Fruit fly (Drosophila melanogaster): ENCODE measurements around the gene CG4098.

The CG4098 gene

DNA sequence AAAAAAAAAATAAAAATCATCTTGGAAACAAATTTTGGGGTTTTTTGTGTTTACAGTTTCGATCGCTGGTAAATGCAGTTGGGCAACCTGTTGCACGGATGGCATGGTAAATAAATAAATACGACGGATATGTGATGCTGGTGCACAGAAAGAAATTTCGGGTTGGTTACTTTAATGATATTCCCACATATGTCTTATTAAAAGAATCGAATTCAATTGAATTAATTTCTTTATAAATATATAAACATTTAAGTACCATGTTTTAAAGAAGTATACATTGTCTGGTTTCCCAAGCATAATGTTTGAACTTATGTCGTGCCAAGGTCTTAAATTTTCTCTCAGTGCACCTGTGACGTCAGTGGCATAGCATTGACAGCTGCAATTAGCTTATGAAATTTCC lies 41.7 kb downstream of the CG4098 start (continued):
- TF ChIP-seq ara (GFP tag; IDR thresholded peaks at IDR 0.05), result peak; percentile 57; the same call in 1 of the 2 replicates
- peak; percentile 12; the same call in 1 of the 3 replicates for TF ChIP-seq B-H1 (GFP tag; IDR thresholded peaks at IDR 0.05)
- peak; percentile 30 for TF ChIP-seq CG33557 (GFP tag; optimal IDR thresholded peaks at IDR 0.05)
- TF ChIP-seq CG10321 (GFP tag; IDR thresholded peaks at IDR 0.05), result no peak
- TF ChIP-seq al (GFP tag; IDR thresholded peaks at IDR 0.05), result no peak
- TF ChIP-seq kah (GFP tag; optimal IDR thresholded peaks at IDR 0.05), result peak; percentile 98
- peak; percentile 64 for TF ChIP-seq salm (tag; optimal IDR thresholded peaks at IDR 0.05)
- TF ChIP-seq bsh (GFP tag; optimal IDR thresholded peaks at IDR 0.05), result peak in 1 of 2 experiments; percentile 84
- peak; percentile 39 for TF ChIP-seq CG12942 (GFP tag; optimal IDR thresholded peaks at IDR 0.05)
- TF ChIP-seq sisA (GFP tag; IDR thresholded peaks at IDR 0.05), result peak; percentile 33
- TF ChIP-seq CG17385 (GFP tag; optimal IDR thresholded peaks at IDR 0.05), result peak; percentile 59
- peak; percentile 37; the same call in 1 of the 2 replicates for TF ChIP-seq CG4360 (GFP tag; IDR thresholded peaks at IDR 0.05)
- no peak for TF ChIP-seq Hmx (GFP tag; optimal IDR thresholded peaks at IDR 0.05)
- peak; percentile 47; the same call in 1 of the 2 replicates for TF ChIP-seq Oaz (GFP tag; IDR thresholded peaks at IDR 0.05)
- peak; percentile 77 for TF ChIP-seq unpg (GFP tag; optimal IDR thresholded peaks at IDR 0.05)
- peak; percentile 56 for TF ChIP-seq lab (GFP tag; optimal IDR thresholded peaks at IDR 0.05)
- TF ChIP-seq HmgD (GFP tag; optimal IDR thresholded peaks at IDR 0.05), result no peak
- TF ChIP-seq CG12659 (GFP tag; optimal IDR thresholded peaks at IDR 0.05), result peak; percentile 33
- TF ChIP-seq vfl (GFP tag; optimal IDR thresholded peaks at IDR 0.05), result no peak
- no peak for TF ChIP-seq Sry-δ (GFP tag; optimal IDR thresholded peaks at IDR 0.05)
- peak; percentile 75 for TF ChIP-seq CG31441 (GFP tag; IDR thresholded peaks at IDR 0.05)
- TF ChIP-seq CG12219 (GFP tag; optimal IDR thresholded peaks at IDR 0.05), result peak; percentile 65
- peak; percentile 39 for TF ChIP-seq Med (GFP tag)
- no peak for TF ChIP-seq Poxn (GFP tag; IDR thresholded peaks at IDR 0.05)
- TF ChIP-seq Bgb (GFP tag; IDR thresholded peaks at IDR 0.05; ENCODE audit: partially characterized antibody), result no peak
- TF ChIP-seq wek (GFP tag; optimal IDR thresholded peaks at IDR 0.05), result no peak
- peak; percentile 19; the same call in 1 of the 2 replicates for TF ChIP-seq Rfx (GFP tag; IDR thresholded peaks at IDR 0.05)
- no peak for TF ChIP-seq CG11247 (GFP tag; IDR thresholded peaks at IDR 0.05)
- TF ChIP-seq CG14860 (GFP tag; IDR thresholded peaks at IDR 0.05; ENCODE audit: partially characterized antibody), result no peak
- TF ChIP-seq CG34224 (GFP tag; IDR thresholded peaks at IDR 0.05; ENCODE audit: partially characterized antibody), result no peak
- TF ChIP-seq tup (GFP tag; optimal IDR thresholded peaks at IDR 0.05), result no peak
- peak; percentile 38 for TF ChIP-seq CG3065 (GFP tag; optimal IDR thresholded peaks at IDR 0.05)
- no peak for TF ChIP-seq jumu (GFP tag; optimal IDR thresholded peaks at IDR 0.05)
- no peak for TF ChIP-seq CG18011 (GFP tag; optimal IDR thresholded peaks at IDR 0.05)
- TF ChIP-seq slbo (GFP tag; IDR thresholded peaks at IDR 0.05), result peak; percentile 35
- peak; percentile 21 for TF ChIP-seq Vsx1 (GFP tag; optimal IDR thresholded peaks at IDR 0.05)
- no peak for TF ChIP-seq Mad (GFP tag; optimal IDR thresholded peaks at IDR 0.05)
- peak; percentile 27 for TF ChIP-seq jing (GFP tag; optimal IDR thresholded peaks at IDR 0.05)
- TF ChIP-seq Ada2b (GFP tag; IDR thresholded peaks at IDR 0.05), result peak; percentile 56
- TF ChIP-seq kay (GFP tag; optimal IDR thresholded peaks at IDR 0.05), result no peak
- TF ChIP-seq CG33213 (GFP tag; optimal IDR thresholded peaks at IDR 0.05), result no peak
- peak; percentile 77 for TF ChIP-seq Blimp-1 (GFP tag; optimal IDR thresholded peaks at IDR 0.05)
- TF ChIP-seq CG10979 (tag; optimal IDR thresholded peaks at IDR 0.05), result peak; percentile 82
- peak; percentile 68 for TF ChIP-seq D19A (tag; optimal IDR thresholded peaks at IDR 0.05)
- peak; percentile 67 for TF ChIP-seq CG8388 (GFP tag; optimal IDR thresholded peaks at IDR 0.05)
- peak; percentile 61 for TF ChIP-seq CG15696 (tag; optimal IDR thresholded peaks at IDR 0.05)
- TF ChIP-seq Tbp (GFP tag; optimal IDR thresholded peaks at IDR 0.05), result no peak
- TF ChIP-seq CG5953 (GFP tag; IDR thresholded peaks at IDR 0.05), result peak; percentile 52; the same call in 1 of the 2 replicates
- TF ChIP-seq Taf1 (GFP tag; IDR thresholded peaks at IDR 0.05), result no peak
- peak; percentile 71 for TF ChIP-seq CG15269 (tag; optimal IDR thresholded peaks at IDR 0.05)
- 0 out of 2 replicates have a peak, but pooled peaks have one; percentile 40 for TF ChIP-seq CG4730 (GFP tag; IDR thresholded peaks at IDR 0.05)
